Fruit fly (Drosophila melanogaster): ENCODE measurements around the gene CG15561.

The CG15561 gene

DNA sequence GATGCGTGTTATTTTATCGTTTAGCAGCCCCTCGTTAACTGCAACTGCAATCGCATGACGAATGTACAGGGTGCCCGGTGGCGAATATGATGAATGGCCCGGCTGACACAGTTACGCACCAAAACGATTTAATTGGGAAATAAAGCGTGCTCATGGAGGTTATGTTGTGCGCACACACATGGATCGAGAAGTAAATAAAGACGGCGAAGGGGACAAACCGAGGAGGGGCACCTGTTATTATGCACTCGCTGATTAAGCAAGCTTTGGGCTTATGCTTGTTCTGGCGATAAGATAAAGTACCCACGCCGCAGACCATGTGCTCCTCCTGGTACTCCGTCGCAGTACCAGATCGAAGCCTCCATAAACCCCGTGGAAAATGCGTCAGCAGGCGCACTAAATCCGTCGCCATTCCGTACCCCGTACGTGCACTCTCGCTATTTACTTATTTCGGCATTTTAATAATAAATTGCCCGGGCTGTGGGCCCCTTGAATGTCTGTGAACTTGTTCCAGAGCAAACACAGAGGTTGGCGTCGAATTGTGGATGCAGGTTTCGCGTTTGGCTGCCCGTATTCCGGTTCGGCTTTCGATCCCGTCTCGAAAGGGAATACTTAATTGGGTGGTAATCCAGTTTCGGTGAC lies 9.4 kb upstream of the CG15561 start (continued):
- TF ChIP-seq lbe (GFP tag; optimal IDR thresholded peaks at IDR 0.05) (peak; percentile 43), CG31365 (tag; optimal IDR thresholded peaks at IDR 0.05) (no peak)

DNA sequence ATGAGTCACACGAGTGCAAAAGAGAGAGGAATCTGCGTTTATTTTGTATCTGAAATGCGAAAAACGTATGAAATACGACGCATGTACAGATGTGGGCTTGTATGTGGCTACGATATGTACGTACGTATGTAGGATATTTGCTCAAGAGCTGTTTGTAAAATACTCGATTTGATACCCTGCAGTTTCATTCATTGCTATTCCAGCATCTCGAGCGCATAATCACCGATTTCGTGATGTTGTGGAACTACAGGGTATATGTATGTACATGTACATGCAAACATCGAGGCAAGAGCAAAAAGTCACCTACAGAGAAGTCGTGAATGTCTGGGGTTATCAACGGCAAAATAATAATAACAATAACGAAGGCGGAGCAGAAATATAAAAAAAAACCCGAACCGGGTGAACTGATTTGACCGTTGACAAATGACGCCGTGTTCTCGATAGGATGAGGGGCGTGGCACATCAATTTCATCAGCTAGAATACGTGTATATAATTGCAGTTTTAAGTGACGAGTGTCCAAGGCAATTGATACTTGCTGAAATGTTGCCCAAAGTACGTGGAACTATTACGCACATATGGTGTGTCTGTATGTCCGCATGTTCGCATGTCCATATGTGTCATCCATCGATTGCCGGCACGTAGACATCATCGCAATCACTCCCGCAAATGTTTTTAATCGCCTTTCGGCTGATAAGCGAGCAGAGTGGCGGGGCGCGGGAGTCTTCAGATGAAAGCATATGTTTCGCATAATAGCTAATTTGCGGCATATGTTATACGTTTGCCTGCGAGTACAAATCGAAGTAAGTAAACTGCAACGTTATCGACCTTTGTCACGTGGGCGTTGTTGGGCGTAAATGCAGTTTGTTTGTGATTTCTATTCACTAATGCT lies 8.5 kb upstream of the CG15561 start:
- TF ChIP-seq btn (GFP tag; optimal IDR thresholded peaks at IDR 0.05) (no peak), Pdp1 (GFP tag; optimal IDR thresholded peaks at IDR 0.05) (peak in 1 of 2 experiments; percentile 22), mirr (GFP tag; optimal IDR thresholded peaks at IDR 0.05) (peak; percentile 19), CG4854 (GFP tag; optimal IDR thresholded peaks at IDR 0.05) (no peak), ro (GFP tag; IDR thresholded peaks at IDR 0.05) (no peak), CG16815 (GFP tag; optimal IDR thresholded peaks at IDR 0.05) (no peak), CG4617 (GFP tag; optimal IDR thresholded peaks at IDR 0.05; ENCODE audit: borderline replicate concordance) (no peak), CG31441 (GFP tag; IDR thresholded peaks at IDR 0.05) (no peak), CG1529 (GFP tag; optimal IDR thresholded peaks at IDR 0.05) (no peak), CG15479 (GFP tag; optimal IDR thresholded peaks at IDR 0.05) (peak; percentile 64), CG9797 (GFP tag; optimal IDR thresholded peaks at IDR 0.05) (no peak), D19B (GFP tag; optimal IDR thresholded peaks at IDR 0.05) (peak; percentile 87), tna (GFP tag; IDR thresholded peaks at IDR 0.05; ENCODE audit: partially characterized antibody) (no peak), pita (GFP tag; optimal IDR thresholded peaks at IDR 0.05) (no peak), Med (GFP tag) (peak; percentile 62), sug (tag; optimal IDR thresholded peaks at IDR 0.05) (peak; percentile 48), CG31365 (tag; optimal IDR thresholded peaks at IDR 0.05) (no peak), bbx (GFP tag; IDR thresholded peaks at IDR 0.05; ENCODE audit: partially characterized antibody) (no peak), Mrtf (GFP tag; IDR thresholded peaks at IDR 0.05) (no peak), CG10267 (tag; optimal IDR thresholded peaks at IDR 0.05) (no peak), CG15696 (tag; optimal IDR thresholded peaks at IDR 0.05) (no peak), exex (tag; optimal IDR thresholded peaks at IDR 0.05) (peak; percentile 80), CG12769 (tag; optimal IDR thresholded peaks at IDR 0.05) (no peak), lbe (GFP tag; optimal IDR thresholded peaks at IDR 0.05) (no peak), CG4404 (GFP tag; IDR thresholded peaks at IDR 0.05) (no peak), E2f1 (GFP tag; IDR thresholded peaks at IDR 0.05) (no peak), CG8388 (GFP tag; optimal IDR thresholded peaks at IDR 0.05) (no peak), CG34376 (GFP tag; optimal IDR thresholded peaks at IDR 0.05) (peak; percentile 41), twi (tag; optimal IDR thresholded peaks at IDR 0.05) (peak; percentile 49), Dll (GFP tag; IDR thresholded peaks at IDR 0.05; ENCODE audit: partially characterized antibody) (0 out of 4 replicates have a peak, but pooled peaks have one; percentile 1), trem (tag; optimal IDR thresholded peaks at IDR 0.05) (no peak), crol (GFP tag; IDR thresholded peaks at IDR 0.05) (peak; percentile 58), sna (GFP tag; IDR thresholded peaks at IDR 0.05; ENCODE audit: partially characterized antibody) (no peak), sens (GFP tag) (peak; percentile 42), yki (optimal IDR thresholded peaks at IDR 0.05) (no peak), Opbp (GFP tag; IDR thresholded peaks at IDR 0.05; ENCODE audit: partially characterized antibody) (no peak), Oaz (GFP tag; IDR thresholded peaks at IDR 0.05) (no peak), CG3726 (GFP tag; IDR thresholded peaks at IDR 0.05) (no peak), Sry-β (GFP tag; optimal IDR thresholded peaks at IDR 0.05) (no peak), mam (GFP tag; optimal IDR thresholded peaks at IDR 0.05) (no peak), stwl (tag; optimal IDR thresholded peaks at IDR 0.05) (no peak), CG7372 (GFP tag; IDR thresholded peaks at IDR 0.05) (no peak), luna (GFP tag; optimal IDR thresholded peaks at IDR 0.05) (no peak), CG7987 (GFP tag; optimal IDR thresholded peaks at IDR 0.05) (no peak), CG6654 (GFP tag; optimal IDR thresholded peaks at IDR 0.05) (no peak)
